Worm (Caenorhabditis elegans): Measurements from ENCODE around the gene Y62E10A.24.

DNA sequence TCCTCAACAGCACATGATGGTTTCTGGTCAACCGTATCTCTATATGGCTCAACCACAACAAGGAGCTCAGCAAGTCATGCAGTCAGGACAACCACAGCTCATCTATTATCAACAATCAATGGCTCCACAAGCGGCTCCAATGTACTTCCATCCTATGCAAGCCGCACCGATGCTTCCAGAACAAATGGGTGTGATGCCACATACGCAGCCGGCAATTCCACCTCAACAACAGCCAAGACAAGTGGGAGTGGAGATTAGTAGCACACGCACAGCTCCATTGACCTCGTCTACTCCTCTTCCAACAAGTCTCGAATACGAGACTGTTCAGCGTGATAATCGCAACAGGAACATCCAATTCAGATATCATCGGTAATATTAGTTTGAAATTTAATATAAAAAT is 16.5 kb upstream of the Y62E10A.24 start:
- TF ChIP-seq B0261.1 (tag; optimal IDR thresholded peaks at IDR 0.05) (no peak), F55B11.4 (tag; optimal IDR thresholded peaks at IDR 0.05; ENCODE audit: borderline replicate concordance, insufficient read depth) (no peak), nhr-80 (tag; optimal IDR thresholded peaks at IDR 0.05) (no peak), T07F8.4 (tag; optimal IDR thresholded peaks at IDR 0.05) (no peak), ztf-26 (tag; optimal IDR thresholded peaks at IDR 0.05) (no peak)

Data from whole organism, young adult.